Fruit fly (Drosophila melanogaster): ENCODE measurements around the gene CG7840.

Gene CG7840

dm6 chr2L:8311091-8311490, 5.7 kb downstream of the CG7840 start, which contains the start of the genes CG7810 and CG7806 (continued):
- TF ChIP-seq CG8388 (GFP tag; optimal IDR thresholded peaks at IDR 0.05) = peak; percentile 90
- TF ChIP-seq Atf3 (GFP tag; optimal IDR thresholded peaks at IDR 0.05) = peak; percentile 78
- TF ChIP-seq gem (tag; optimal IDR thresholded peaks at IDR 0.05) = peak; percentile 96
- peak; percentile 61; the same call in 2 of the 4 replicates for TF ChIP-seq Dll (GFP tag; IDR thresholded peaks at IDR 0.05; ENCODE audit: partially characterized antibody)
- TF ChIP-seq lilli (GFP tag; optimal IDR thresholded peaks at IDR 0.05) = peak; percentile 90
- peak; percentile 72; the same call in 1 of the 3 replicates for TF ChIP-seq CG2199 (GFP tag; IDR thresholded peaks at IDR 0.05)
- TF ChIP-seq Neu2 (GFP tag; optimal IDR thresholded peaks at IDR 0.05; ENCODE audit: borderline replicate concordance) = peak; percentile 16
- TF ChIP-seq CG32772 (GFP tag; IDR thresholded peaks at IDR 0.05) = peak; percentile 86
- 0 out of 2 replicates have a peak, but pooled peaks have one; percentile 35 for TF ChIP-seq sna (GFP tag; IDR thresholded peaks at IDR 0.05; ENCODE audit: partially characterized antibody)
- peak; percentile 83 for TF ChIP-seq CG3407 (GFP tag; optimal IDR thresholded peaks at IDR 0.05)
- no peak for TF ChIP-seq sd (tag; optimal IDR thresholded peaks at IDR 0.05)
- peak; percentile 67 for TF ChIP-seq CG30431 (GFP tag; optimal IDR thresholded peaks at IDR 0.05)
- no peak for TF ChIP-seq corto (GFP tag; optimal IDR thresholded peaks at IDR 0.05)
- TF ChIP-seq dan (GFP tag; IDR thresholded peaks at IDR 0.05) = no peak
- peak; percentile 81 for TF ChIP-seq onecut (GFP tag; IDR thresholded peaks at IDR 0.05)
- TF ChIP-seq Spps (tag; optimal IDR thresholded peaks at IDR 0.05) = peak; percentile 80
- peak; percentile 95 for TF ChIP-seq PHDP (tag; optimal IDR thresholded peaks at IDR 0.05)
- peak; percentile 80 for TF ChIP-seq Awh (GFP tag; IDR thresholded peaks at IDR 0.05)
- TF ChIP-seq Stat92E (GFP tag; optimal IDR thresholded peaks at IDR 0.05) = peak in 1 of 3 experiments; percentile 74
- peak; percentile 28 for TF ChIP-seq mirr (GFP tag; optimal IDR thresholded peaks at IDR 0.05)
- peak; percentile 76 for TF ChIP-seq Ravus (GFP tag; IDR thresholded peaks at IDR 0.05)
- peak; percentile 83 for TF ChIP-seq ems (GFP tag; optimal IDR thresholded peaks at IDR 0.05)
- peak; percentile 86 for TF ChIP-seq H15 (GFP tag; IDR thresholded peaks at IDR 0.05)
- TF ChIP-seq Hand (GFP tag; optimal IDR thresholded peaks at IDR 0.05) = peak; percentile 69
- TF ChIP-seq Drgx (GFP tag; IDR thresholded peaks at IDR 0.05) = peak; percentile 89
- peak; percentile 72 for TF ChIP-seq Taf1 (GFP tag; IDR thresholded peaks at IDR 0.05)
- peak; percentile 84 for TF ChIP-seq Mrtf (GFP tag; IDR thresholded peaks at IDR 0.05)
- no peak for TF ChIP-seq nau (GFP tag; optimal IDR thresholded peaks at IDR 0.05)
- no peak for TF ChIP-seq Kr (GFP tag; optimal IDR thresholded peaks at IDR 0.05)
- TF ChIP-seq chif (GFP tag; optimal IDR thresholded peaks at IDR 0.05) = peak; percentile 83 to 92
- no peak for TF ChIP-seq Dfd (GFP tag; optimal IDR thresholded peaks at IDR 0.05)
- TF ChIP-seq pros (GFP tag; optimal IDR thresholded peaks at IDR 0.05) = peak; percentile 37
- peak; percentile 97 for TF ChIP-seq row (GFP tag; IDR thresholded peaks at IDR 0.05)
- TF ChIP-seq CG34376 (GFP tag; optimal IDR thresholded peaks at IDR 0.05) = peak; percentile 78
- TF ChIP-seq h (optimal IDR thresholded peaks at IDR 0.05) = no peak
- TF ChIP-seq CG18476 (GFP tag; optimal IDR thresholded peaks at IDR 0.05) = peak; percentile 82
- peak; percentile 74 for TF ChIP-seq shn (GFP tag; optimal IDR thresholded peaks at IDR 0.05)
- TF ChIP-seq vnd (GFP tag; IDR thresholded peaks at IDR 0.05; ENCODE audit: partially characterized antibody) = 0 out of 3 replicates have a peak, but pooled peaks have one; percentile 17
- peak; percentile 76 for TF ChIP-seq Sry-δ (GFP tag; optimal IDR thresholded peaks at IDR 0.05)
- TF ChIP-seq Eip74EF (GFP tag; optimal IDR thresholded peaks at IDR 0.05) = peak in 1 of 2 experiments; percentile 88
- TF ChIP-seq CG1792 (GFP tag; optimal IDR thresholded peaks at IDR 0.05) = peak; percentile 63
- peak; percentile 94 for TF ChIP-seq Xrp1 (GFP tag; IDR thresholded peaks at IDR 0.05)
- TF ChIP-seq slbo (GFP tag; IDR thresholded peaks at IDR 0.05) = peak; percentile 91
- peak; percentile 69; the same call in 2 of the 3 replicates for TF ChIP-seq CG7357 (GFP tag; IDR thresholded peaks at IDR 0.05)
- peak; percentile 75; the same call in 1 of the 2 replicates for TF ChIP-seq CG5953 (GFP tag; IDR thresholded peaks at IDR 0.05)
- peak; percentile 72 for TF ChIP-seq CG3163 (GFP tag; optimal IDR thresholded peaks at IDR 0.05)
- TF ChIP-seq CG17186 (GFP tag; optimal IDR thresholded peaks at IDR 0.05) = peak; percentile 69
- peak; percentile 73 for TF ChIP-seq CG14667 (GFP tag; IDR thresholded peaks at IDR 0.05)
- TF ChIP-seq CG10274 (GFP tag; optimal IDR thresholded peaks at IDR 0.05) = peak; percentile 25
- peak; percentile 89 for TF ChIP-seq CG13775 (GFP tag; optimal IDR thresholded peaks at IDR 0.05)

Data from whole organism, embryonic.